Fruit fly (Drosophila melanogaster) whole organism, embryonic: ENCODE results near the gene CRIF.

Experiments used
- B-H2 ChIP-seq: fragments of 200-800 bp; sonication (Bioruptor generic); optimal IDR thresholded peaks from 2 replicates; lab custom pipeline; 2018; ENCODE audit warnings: missing biosample characterization, mild to moderate bottlenecking, missing genetic modification characterization
- Bdp1 ChIP-seq: fragments of 200-800 bp; sonication (Bioruptor generic); optimal IDR thresholded peaks from 3 replicates; lab custom pipeline; 2016; ENCODE audit warnings: missing biosample characterization, missing genetic modification characterization
- BtbVII ChIP-seq: fragments of 200-800 bp; sonication (Bioruptor generic); optimal IDR thresholded peaks from 3 replicates; lab custom pipeline; 2017; ENCODE audit warnings: missing biosample characterization, mild to moderate bottlenecking, missing genetic modification characterization
- CG1024 ChIP-seq: fragments of 200-800 bp; sonication (Bioruptor generic); IDR thresholded peaks from 2 replicates; pipeline ENCODE4 v1.3.6; 2022; ENCODE audit warnings: missing biosample characterization, missing genetic modification characterization
- CG11723 ChIP-seq: fragments of 200-800 bp; sonication (Bioruptor generic); optimal IDR thresholded peaks from 2 replicates; lab custom pipeline; 2017; ENCODE audit warnings: missing biosample characterization, mild to moderate bottlenecking, missing genetic modification characterization
- CG17359 ChIP-seq: fragments of 200-800 bp; sonication (Bioruptor generic); optimal IDR thresholded peaks from 3 replicates; lab custom pipeline; 2018; ENCODE audit warnings: missing biosample characterization, mild to moderate bottlenecking, missing genetic modification characterization, moderate library complexity
- CG1832 ChIP-seq: fragments of 200-800 bp; sonication (Bioruptor generic); optimal IDR thresholded peaks from 2 replicates; lab custom pipeline; 2017; ENCODE audit warnings: missing biosample characterization, mild to moderate bottlenecking, missing genetic modification characterization, inconsistent platforms
- CG2199 ChIP-seq: fragments of 200-800 bp; sonication (Bioruptor generic); IDR thresholded peaks from 3 replicates; pipeline ENCODE4 v1.3.6; 2022; ENCODE audit warnings: missing biosample characterization, missing genetic modification characterization
- CG2875 ChIP-seq: fragments of 200-800 bp; sonication (Bioruptor generic); optimal IDR thresholded peaks from 2 replicates; lab custom pipeline; 2017; ENCODE audit warnings: missing biosample characterization, mild to moderate bottlenecking, missing genetic modification characterization, missing genetic modification reagents
- CG34422 ChIP-seq: fragments of 200-800 bp; sonication (Bioruptor generic); IDR thresholded peaks from 3 replicates; pipeline ENCODE4 v1.3.6; 2022; ENCODE audit warnings: missing biosample characterization, missing genetic modification characterization
- CG3995 ChIP-seq: fragments of 200-800 bp; sonication (Bioruptor generic); optimal IDR thresholded peaks from 3 replicates; lab custom pipeline; 2016; ENCODE audit warnings: missing biosample characterization, missing genetic modification characterization
- CG4328 ChIP-seq: fragments of 200-800 bp; sonication (Bioruptor generic); optimal IDR thresholded peaks from 3 replicates; lab custom pipeline; 2017; ENCODE audit warnings: missing biosample characterization, missing genetic modification reagents, missing genetic modification characterization
- CG4854 ChIP-seq: fragments of 200-800 bp; sonication (Bioruptor generic); optimal IDR thresholded peaks from 2 replicates; lab custom pipeline; 2016; ENCODE audit warnings: missing biosample characterization, missing genetic modification characterization, inconsistent platforms
- CG5245 ChIP-seq: fragments of 200-800 bp; sonication (Bioruptor generic); optimal IDR thresholded peaks from 3 replicates; lab custom pipeline; 2016; ENCODE audit warnings: missing biosample characterization, missing genetic modification characterization
- CG7357 ChIP-seq: fragments of 200-800 bp; sonication (Bioruptor generic); IDR thresholded peaks from 3 replicates; pipeline ENCODE4 v1.3.6; 2022; ENCODE audit warnings: missing biosample characterization, missing genetic modification characterization
- CG7839 ChIP-seq: fragments of 200-800 bp; sonication (Bioruptor generic); optimal IDR thresholded peaks from 3 replicates; lab custom pipeline; 2018; ENCODE audit warnings: missing biosample characterization, mild to moderate bottlenecking, missing genetic modification characterization, moderate library complexity
- CG7928 ChIP-seq: fragments of 200-800 bp; sonication (Bioruptor generic); optimal IDR thresholded peaks from 2 replicates; lab custom pipeline; 2017; ENCODE audit warnings: missing biosample characterization, mild to moderate bottlenecking, missing genetic modification characterization
- CG8281 ChIP-seq: fragments of 200-800 bp; sonication (Bioruptor generic); optimal IDR thresholded peaks from 2 replicates; lab custom pipeline; 2018; ENCODE audit warnings: missing biosample characterization, mild to moderate bottlenecking, missing genetic modification characterization, moderate library complexity
- CG8765 ChIP-seq: fragments of 200-800 bp; sonication (Bioruptor generic); IDR thresholded peaks from 2 replicates; pipeline ENCODE4 v1.3.6; 2022; ENCODE audit warnings: missing biosample characterization, missing genetic modification characterization
- CG9797 ChIP-seq: fragments of 200-800 bp; sonication (Bioruptor generic); optimal IDR thresholded peaks from 3 replicates; lab custom pipeline; 2018; ENCODE audit warnings: missing biosample characterization, mild to moderate bottlenecking, missing genetic modification characterization
- CkIIα-i1 ChIP-seq: fragments of 200-800 bp; sonication (Bioruptor generic); IDR thresholded peaks from 2 replicates; pipeline ENCODE4 v1.3.6; 2022; ENCODE audit warnings: missing biosample characterization, missing genetic modification characterization
- Dfd ChIP-seq, 2 experiments: fragments of >200 bp; optimal IDR thresholded peaks; 2 replicates each; lab custom pipeline; 2017; ENCODE audit warnings: missing biosample characterization in 2 of 2, missing genetic modification characterization in 2 of 2
- Doc2 ChIP-seq: fragments of 200-800 bp; sonication (Bioruptor generic); IDR thresholded peaks from 2 replicates; pipeline ENCODE4 v1.3.6; 2022; ENCODE audit warnings: missing biosample characterization, missing genetic modification characterization
- Lim3 ChIP-seq: fragments of 200-800 bp; sonication (Bioruptor generic); IDR thresholded peaks from 2 replicates; pipeline ENCODE4 v1.3.6; 2022; ENCODE audit warnings: missing biosample characterization, missing genetic modification characterization
- Myb ChIP-seq: fragments of 200-800 bp; sonication (Bioruptor generic); optimal IDR thresholded peaks from 2 replicates; lab custom pipeline; 2016; ENCODE audit warnings: missing biosample characterization, missing genetic modification characterization
- Ravus ChIP-seq: fragments of 200-800 bp; sonication (Bioruptor generic); IDR thresholded peaks from 2 replicates; pipeline ENCODE4 v1.3.6; 2022; ENCODE audit warnings: missing biosample characterization, missing genetic modification characterization
- Side ChIP-seq: fragments of 200-800 bp; sonication (Bioruptor generic); optimal IDR thresholded peaks from 2 replicates; lab custom pipeline; 2016; ENCODE audit warnings: missing biosample characterization, missing genetic modification characterization
- Stat92E ChIP-seq, 3 experiments: fragments of >200 bp in 2 of 3; fragments of 200-800 bp in 1 of 3; sonication (Bioruptor generic) in 1 of 3; optimal IDR thresholded peaks; 2 replicates each; lab custom pipeline; 2017 to 2019; ENCODE audit warnings: missing biosample characterization in 3 of 3, missing genetic modification characterization in 3 of 3, mild to moderate bottlenecking in 1 of 3, moderate library complexity in 1 of 3
- Xbp1 ChIP-seq: fragments of 200-800 bp; sonication (Bioruptor generic); optimal IDR thresholded peaks from 3 replicates; lab custom pipeline; 2016; ENCODE audit warnings: missing biosample characterization, mild to moderate bottlenecking, missing genetic modification characterization
- ab ChIP-seq: fragments of 200-800 bp; sonication (Bioruptor generic); optimal IDR thresholded peaks from 2 replicates; lab custom pipeline; 2016; ENCODE audit warnings: missing biosample characterization, missing genetic modification characterization
- ap ChIP-seq: fragments of 200-800 bp; sonication (Bioruptor generic); IDR thresholded peaks from 2 replicates; pipeline ENCODE4 v1.3.6; 2022; ENCODE audit warnings: missing biosample characterization, missing genetic modification characterization
- ara ChIP-seq: fragments of 200-800 bp; sonication (Bioruptor generic); IDR thresholded peaks from 2 replicates; pipeline ENCODE4 v1.3.6; 2022; ENCODE audit warnings: missing biosample characterization, missing genetic modification characterization
- az2 ChIP-seq: fragments of 200-800 bp; sonication (Bioruptor generic); optimal IDR thresholded peaks from 3 replicates; lab custom pipeline; 2016; ENCODE audit warnings: missing biosample characterization, missing genetic modification characterization
- chm ChIP-seq: fragments of 200-800 bp; sonication (Bioruptor generic); IDR thresholded peaks from 2 replicates; pipeline ENCODE4 v1.3.6; 2022; ENCODE audit warnings: missing biosample characterization, missing genetic modification characterization
- croc ChIP-seq: fragments of 200-800 bp; sonication (Bioruptor generic); conservative IDR thresholded peaks from 3 replicates; pipeline ENCODE4 v1.3.6; 2022; ENCODE audit warnings: missing biosample characterization, missing genetic modification characterization
- dmrt11E ChIP-seq: fragments of 200-800 bp; sonication (Bioruptor generic); optimal IDR thresholded peaks from 3 replicates; lab custom pipeline; 2018; ENCODE audit warnings: missing biosample characterization, mild to moderate bottlenecking, missing genetic modification characterization, moderate library complexity
- dmrt99B ChIP-seq: fragments of 200-800 bp; sonication (Bioruptor generic); optimal IDR thresholded peaks from 2 replicates; lab custom pipeline; 2018; ENCODE audit warnings: missing biosample characterization, mild to moderate bottlenecking, missing genetic modification characterization, moderate library complexity
- gce ChIP-seq: fragments of 200-800 bp; sonication (Bioruptor generic); IDR thresholded peaks from 3 replicates; pipeline ENCODE4 v1.3.6; 2022; ENCODE audit warnings: missing biosample characterization, missing genetic modification characterization
- gro ChIP-seq: fragments of 200-800 bp; sonication (Bioruptor generic); optimal IDR thresholded peaks from 2 replicates; lab custom pipeline; 2016; ENCODE audit warnings: missing biosample characterization, missing genetic modification characterization
- hkb ChIP-seq, 2 experiments: fragments of 200-800 bp in 1 of 2; fragments of >200 bp in 1 of 2; sonication (Bioruptor generic) in 1 of 2; IDR thresholded peaks in 1 of 2; optimal IDR thresholded peaks in 1 of 2; 2 replicates each; pipeline versions ENCODE4 v1.3.6 to Lab custom; 2017 to 2022; ENCODE audit warnings: missing biosample characterization in 1 of 2, missing genetic modification characterization in 1 of 2
- insv ChIP-seq, 2 experiments: fragments of 200-800 bp; sonication (Bioruptor generic); optimal IDR thresholded peaks; 3 replicates each; lab custom pipeline; 2016 to 2018; ENCODE audit warnings: missing biosample characterization in 2 of 2, missing genetic modification characterization in 2 of 2
- inv ChIP-seq: fragments of 200-800 bp; sonication (Bioruptor generic); IDR thresholded peaks from 2 replicates; pipeline ENCODE4 v1.3.6; 2022; ENCODE audit warnings: missing biosample characterization, missing genetic modification characterization; ENCODE audit not compliant: partially characterized antibody
- kni ChIP-seq: fragments of 200-800 bp; sonication (Bioruptor generic); optimal IDR thresholded peaks from 3 replicates; lab custom pipeline; 2017; ENCODE audit warnings: mild to moderate bottlenecking, missing biosample characterization, missing genetic modification reagents, missing genetic modification characterization
- pb ChIP-seq: fragments of 200-800 bp; sonication (Bioruptor generic); optimal IDR thresholded peaks from 3 replicates; lab custom pipeline; 2016; ENCODE audit warnings: missing biosample characterization, missing genetic modification characterization
- pfk ChIP-seq: fragments of 200-800 bp; sonication (Bioruptor generic); optimal IDR thresholded peaks from 2 replicates; lab custom pipeline; 2018; ENCODE audit warnings: missing biosample characterization, mild to moderate bottlenecking, missing genetic modification characterization, moderate library complexity
- phol ChIP-seq: fragments of 200-800 bp; sonication (Bioruptor generic); optimal IDR thresholded peaks from 3 replicates; lab custom pipeline; 2018; ENCODE audit warnings: missing biosample characterization, mild to moderate bottlenecking, missing genetic modification characterization, moderate library complexity
- pros ChIP-seq: fragments of 200-800 bp; sonication (Bioruptor generic); optimal IDR thresholded peaks from 3 replicates; lab custom pipeline; 2019; ENCODE audit warnings: missing biosample characterization, mild to moderate bottlenecking, missing genetic modification characterization, moderate library complexity
- pzg ChIP-seq: fragments of 200-800 bp; sonication (Bioruptor generic); optimal IDR thresholded peaks from 3 replicates; lab custom pipeline; 2018; ENCODE audit warnings: missing biosample characterization, mild to moderate bottlenecking, missing genetic modification characterization, moderate library complexity
- ranshi ChIP-seq: fragments of 200-800 bp; sonication (Bioruptor generic); IDR thresholded peaks from 2 replicates; pipeline ENCODE4 v1.3.6; 2022; ENCODE audit warnings: missing biosample characterization, missing genetic modification characterization
- ro ChIP-seq: fragments of 200-800 bp; sonication (Bioruptor generic); IDR thresholded peaks from 2 replicates; pipeline ENCODE4 v1.3.6; 2022; ENCODE audit warnings: missing biosample characterization, missing genetic modification characterization
- trem ChIP-seq: fragments of 200-800 bp; optimal IDR thresholded peaks from 3 replicates; lab custom pipeline; 2019; ENCODE audit warnings: missing biosample characterization, mild to moderate bottlenecking, missing genetic modification characterization, moderate library complexity
- zfh2 ChIP-seq: fragments of 200-800 bp; sonication (Bioruptor generic); optimal IDR thresholded peaks from 2 replicates; lab custom pipeline; 2016; ENCODE audit warnings: missing biosample characterization, missing genetic modification characterization

CRIF gene

dm6 chr3L:21584683-21585082, 16.0 kb upstream of the CRIF start (continued):
- TF ChIP-seq Bdp1 (no peak), pzg (GFP tag; lab: Kevin White, UChicago) (no peak), CG1832 (peak; percentile 97), CG9797 (no peak), zfh2 (GFP tag; lab: Kevin White, UChicago) (no peak), CG7357 (GFP tag; lab: Robert Waterston, UW) (no peak), inv (GFP tag; lab: Robert Waterston, UW) (no peak), pb (GFP tag; lab: Kevin White, UChicago) (no peak), CG3995 (no peak), ro (GFP tag; lab: Robert Waterston, UW) (no peak), gro (no peak), dmrt11E (tag; lab: Kevin White, UChicago) (no peak), trem (tag; lab: Kevin White, UChicago) (no peak), CG4328 (GFP tag; lab: Kevin White, UChicago) (no peak), ap (GFP tag; lab: Robert Waterston, UW) (no peak), CkIIα-i1 (GFP tag; lab: Robert Waterston, UW) (no peak), ara (GFP tag; lab: Robert Waterston, UW) (no peak), pros (peak; percentile 33), ranshi (GFP tag; lab: Robert Waterston, UW) (no peak), Xbp1 (GFP tag; lab: Kevin White, UChicago) (no peak), phol (tag; lab: Kevin White, UChicago) (no peak), ab (GFP tag; lab: Kevin White, UChicago) (no peak), chm (peak; percentile 70), CG2199 (GFP tag; lab: Robert Waterston, UW) (0 out of 3 replicates have a peak, but pooled peaks have one; percentile 72), Side (no peak), CG5245 (GFP tag; lab: Kevin White, UChicago) (no peak), CG1024 (GFP tag; lab: Robert Waterston, UW) (no peak), CG8281 (tag; lab: Kevin White, UChicago) (no peak), Doc2 (GFP tag; lab: Robert Waterston, UW) (no peak), pfk (no peak), CG34422 (GFP tag; lab: Robert Waterston, UW) (no peak), BtbVII (GFP tag; lab: Kevin White, UChicago) (no peak), CG7928 (GFP tag; lab: Kevin White, UChicago) (no peak), hkb (optimal IDR thresholded peaks at IDR 0.05; lab: Kevin White, UChicago) (no peak), hkb (GFP tag; IDR thresholded peaks at IDR 0.05; lab: Robert Waterston, UW) (0 out of 2 replicates have a peak, but pooled peaks have one; percentile 21), Stat92E (GFP tag; optimal IDR thresholded peaks at IDR 0.05; lab: Kevin White, UChicago) (peak in 1 of 3 experiments; percentile 40), Lim3 (GFP tag; lab: Robert Waterston, UW) (no peak), dmrt99B (tag; lab: Kevin White, UChicago) (no peak), kni (GFP tag; lab: Kevin White, UChicago) (no peak), CG2875 (no peak), CG17359 (tag; lab: Kevin White, UChicago) (no peak), Dfd (GFP tag; optimal IDR thresholded peaks at IDR 0.05; lab: Kevin White, UChicago) (no peak), Myb (GFP tag; lab: Kevin White, UChicago) (no peak), B-H2 (GFP tag; lab: Kevin White, UChicago) (no peak), gce (GFP tag; lab: Robert Waterston, UW) (no peak), CG8765 (GFP tag; lab: Robert Waterston, UW) (no peak), Ravus (GFP tag; lab: Robert Waterston, UW) (no peak), CG4854 (GFP tag; lab: Kevin White, UChicago) (no peak), CG11723 (GFP tag; lab: Kevin White, UChicago) (no peak), croc (no peak), CG7839 (no peak), insv (GFP tag; optimal IDR thresholded peaks at IDR 0.05; lab: Kevin White, UChicago) (no peak), az2 (no peak)
